Worm (Caenorhabditis elegans): ENCODE data around the gene K03B8.6.

ce11 chrV:11380571-11380970 lies 26.8 kb upstream of the K03B8.6 start:
- no peak for TF ChIP-seq pqm-1 (tag; optimal IDR thresholded peaks at IDR 0.05)
- TF ChIP-seq blmp-1 (tag; optimal IDR thresholded peaks at IDR 0.05): no peak
- no peak for TF ChIP-seq nhr-77 (tag; optimal IDR thresholded peaks at IDR 0.05)
- no peak for TF ChIP-seq snu-23 (GFP tag; optimal IDR thresholded peaks at IDR 0.05)
- TF ChIP-seq lir-3 (tag; optimal IDR thresholded peaks at IDR 0.05; ENCODE audit: poor library complexity): no peak
- TF ChIP-seq ama-1 (optimal IDR thresholded peaks at IDR 0.05): no peak
- TF ChIP-seq mdl-1 (tag; optimal IDR thresholded peaks at IDR 0.05): no peak
- no peak for TF ChIP-seq snpc-4 (tag; optimal IDR thresholded peaks at IDR 0.05)

Measured in whole organism, L1 larva.